Worm (Caenorhabditis elegans): ENCODE data around the gene T07F8.4.

DNA sequence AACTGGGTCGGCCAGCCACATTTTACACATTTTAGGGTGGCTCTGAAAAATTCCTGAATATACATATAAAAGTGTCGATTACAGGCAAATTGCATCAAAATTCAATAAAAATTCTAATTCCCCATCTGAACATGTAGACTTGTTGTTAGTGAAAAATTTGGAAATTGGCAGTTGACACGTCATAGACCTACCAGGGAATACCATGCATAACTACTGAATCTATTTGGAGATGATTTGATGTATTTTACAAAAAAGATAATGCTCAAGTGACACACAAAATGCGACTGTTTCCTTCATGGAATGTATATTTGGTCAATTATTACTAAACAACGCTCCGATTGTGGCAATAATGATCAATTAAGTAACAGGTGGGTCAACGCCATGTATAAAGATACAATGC, 5.4 kb downstream of the T07F8.4 start, which contains the start of gene F10E7.1:
- TF ChIP-seq F13H6.1 (tag; optimal IDR thresholded peaks at IDR 0.05) = no peak
- no peak for TF ChIP-seq ceh-18 (tag; optimal IDR thresholded peaks at IDR 0.05)
- no peak for TF ChIP-seq madf-2 (tag; optimal IDR thresholded peaks at IDR 0.05)

All from whole organism, late embryonic.